Worm (Caenorhabditis elegans) whole organism, L3 larva: ENCODE measurements around the gene spp-30.

Experiments used
- R02D3.7 ChIP-seq: fragments of 150-350 bp; optimal IDR thresholded peaks from 2 replicates; lab custom pipeline; 2014; ENCODE audit warnings: missing biosample characterization, missing genetic modification characterization
- ZK546.5 ChIP-seq: sonication (generic microtip); optimal IDR thresholded peaks from 2 replicates; lab custom pipeline; 2017; ENCODE audit warnings: missing biosample characterization, missing genetic modification characterization
- aly-2 ChIP-seq: fragments of 150-350 bp; optimal IDR thresholded peaks from 2 replicates; lab custom pipeline; 2014; ENCODE audit warnings: missing biosample characterization, missing genetic modification characterization
- ama-1 ChIP-seq: fragments of 150-350 bp; optimal IDR thresholded peaks from 2 replicates; lab custom pipeline; 2018
- ceh-16 ChIP-seq: sonication (generic microtip); optimal IDR thresholded peaks from 2 replicates; lab custom pipeline; 2017; ENCODE audit warnings: missing biosample characterization, missing genetic modification characterization
- ceh-28 ChIP-seq: fragments of 150-350 bp; optimal IDR thresholded peaks from 2 replicates; lab custom pipeline; 2014; ENCODE audit warnings: missing biosample characterization, missing genetic modification reagents, missing genetic modification characterization
- ceh-82 ChIP-seq: fragments of 150-350 bp; optimal IDR thresholded peaks from 2 replicates; lab custom pipeline; 2014; ENCODE audit warnings: missing biosample characterization, missing genetic modification characterization
- ceh-9 ChIP-seq: sonication (generic microtip); optimal IDR thresholded peaks from 2 replicates; lab custom pipeline; 2018; ENCODE audit warnings: missing biosample characterization, missing genetic modification characterization
- daf-12 ChIP-seq: fragments of 150-350 bp; optimal IDR thresholded peaks from 2 replicates; lab custom pipeline; 2014; ENCODE audit warnings: missing biosample characterization, missing genetic modification reagents, missing genetic modification characterization
- egl-27 ChIP-seq: sonication (generic microtip); optimal IDR thresholded peaks from 4 replicates; lab custom pipeline; 2017; ENCODE audit warnings: missing biosample characterization, missing genetic modification reagents, missing genetic modification characterization
- egl-5 ChIP-seq: fragments of 150-350 bp; optimal IDR thresholded peaks from 2 replicates; lab custom pipeline; 2017; ENCODE audit warnings: missing biosample characterization, missing genetic modification reagents, missing genetic modification characterization, inconsistent platforms
- elt-1 ChIP-seq: fragments of 150-350 bp; optimal IDR thresholded peaks from 2 replicates; lab custom pipeline; 2014; ENCODE audit warnings: missing biosample characterization, missing genetic modification characterization
- elt-2 ChIP-seq: sonication (generic microtip); optimal IDR thresholded peaks from 2 replicates; lab custom pipeline; 2016; ENCODE audit warnings: missing genetic modification reagents, mild to moderate bottlenecking, missing genetic modification characterization, missing compliant biosample characterization
- elt-3 ChIP-seq, 3 experiments: fragments of 150-350 bp in 1 of 3; sonication (generic microtip) in 2 of 3; optimal IDR thresholded peaks; 2 replicates in 2 of 3; 4 replicates in 1 of 3; lab custom pipeline; 2014 to 2017; ENCODE audit warnings: missing biosample characterization in 3 of 3, missing genetic modification characterization in 3 of 3
- eor-1 ChIP-seq, 2 experiments: fragments of 150-350 bp; optimal IDR thresholded peaks; 2 replicates each; lab custom pipeline; 2014 to 2018; ENCODE audit warnings: missing biosample characterization in 2 of 2, missing genetic modification characterization in 2 of 2
- fkh-10 ChIP-seq: sonication (generic microtip); optimal IDR thresholded peaks from 2 replicates; lab custom pipeline; 2017; ENCODE audit warnings: missing biosample characterization, missing genetic modification reagents, missing genetic modification characterization
- fkh-2 ChIP-seq: fragments of 150-350 bp; optimal IDR thresholded peaks from 2 replicates; lab custom pipeline; 2014; ENCODE audit warnings: missing biosample characterization, missing genetic modification reagents, missing genetic modification characterization
- fos-1 ChIP-seq: fragments of 150-350 bp; optimal IDR thresholded peaks from 2 replicates; lab custom pipeline; 2014; ENCODE audit warnings: missing biosample characterization, missing genetic modification characterization
- hmg-11 ChIP-seq: sonication (generic microtip); optimal IDR thresholded peaks from 2 replicates; lab custom pipeline; 2016; ENCODE audit warnings: missing genetic modification characterization, missing compliant biosample characterization
- jun-1 ChIP-seq: fragments of 150-350 bp; optimal IDR thresholded peaks from 2 replicates; lab custom pipeline; 2014; ENCODE audit warnings: missing biosample characterization, missing genetic modification reagents, missing genetic modification characterization
- lin-15B ChIP-seq: fragments of 150-350 bp; optimal IDR thresholded peaks from 2 replicates; lab custom pipeline; 2014; ENCODE audit warnings: missing biosample characterization, missing genetic modification characterization
- lin-39 ChIP-seq: fragments of 150-350 bp; optimal IDR thresholded peaks from 2 replicates; lab custom pipeline; 2018; ENCODE audit warnings: missing biosample characterization, missing genetic modification reagents, missing genetic modification characterization
- lsy-12 ChIP-seq: sonication (generic microtip); optimal IDR thresholded peaks from 2 replicates; lab custom pipeline; 2016; ENCODE audit warnings: mild to moderate bottlenecking, missing genetic modification characterization, missing compliant biosample characterization
- mdl-1 ChIP-seq: fragments of 150-350 bp; optimal IDR thresholded peaks from 2 replicates; lab custom pipeline; 2014; ENCODE audit warnings: missing biosample characterization, missing genetic modification characterization
- mml-1 ChIP-seq: fragments of 150-350 bp; sonication (generic microtip); optimal IDR thresholded peaks from 3 replicates; lab custom pipeline; 2014; ENCODE audit warnings: missing biosample characterization, missing genetic modification characterization
- nfya-1 ChIP-seq: sonication (generic microtip); optimal IDR thresholded peaks from 2 replicates; lab custom pipeline; 2017; ENCODE audit warnings: missing genetic modification characterization, mild to moderate bottlenecking, missing compliant biosample characterization, antibody characterized with exemption, moderate library complexity; ENCODE audit not compliant: insufficient read depth
- nhr-11 ChIP-seq: fragments of 150-350 bp; optimal IDR thresholded peaks from 2 replicates; lab custom pipeline; 2014; ENCODE audit warnings: missing biosample characterization, missing genetic modification characterization
- nhr-12 ChIP-seq: fragments of 150-350 bp; optimal IDR thresholded peaks from 2 replicates; lab custom pipeline; 2014; ENCODE audit warnings: missing biosample characterization, missing genetic modification characterization
- nhr-23 ChIP-seq: fragments of 150-350 bp; optimal IDR thresholded peaks from 2 replicates; lab custom pipeline; 2014; ENCODE audit warnings: missing biosample characterization, missing genetic modification reagents, missing genetic modification characterization
- nhr-237 ChIP-seq: fragments of 150-350 bp; optimal IDR thresholded peaks from 2 replicates; lab custom pipeline; 2014; ENCODE audit warnings: missing biosample characterization, missing genetic modification characterization
- nhr-25 ChIP-seq: sonication (generic microtip); optimal IDR thresholded peaks from 2 replicates; lab custom pipeline; 2017; ENCODE audit warnings: missing biosample characterization, missing genetic modification characterization
- nhr-28 ChIP-seq: fragments of 150-350 bp; optimal IDR thresholded peaks from 2 replicates; lab custom pipeline; 2014; ENCODE audit warnings: missing biosample characterization, missing genetic modification characterization
- nhr-43 ChIP-seq: sonication (generic microtip); optimal IDR thresholded peaks from 2 replicates; lab custom pipeline; 2016; ENCODE audit warnings: mild to moderate bottlenecking, missing genetic modification characterization, missing compliant biosample characterization; ENCODE audit not compliant: poor library complexity, severe bottlenecking
- nhr-67 ChIP-seq: fragments of 150-350 bp; optimal IDR thresholded peaks from 2 replicates; lab custom pipeline; 2014; ENCODE audit warnings: missing biosample characterization, missing genetic modification characterization
- nhr-76 ChIP-seq: fragments of 150-350 bp; sonication (generic microtip); optimal IDR thresholded peaks from 5 replicates; lab custom pipeline; 2014; ENCODE audit warnings: missing biosample characterization, missing genetic modification characterization
- nhr-77 ChIP-seq: fragments of 150-350 bp; optimal IDR thresholded peaks from 2 replicates; lab custom pipeline; 2014; ENCODE audit warnings: missing biosample characterization, missing genetic modification characterization
- pha-4 ChIP-seq: fragments of 150-350 bp; optimal IDR thresholded peaks from 2 replicates; lab custom pipeline; 2014; ENCODE audit warnings: missing biosample characterization, missing genetic modification reagents, missing genetic modification characterization
- pqm-1 ChIP-seq: fragments of 150-350 bp; optimal IDR thresholded peaks from 2 replicates; lab custom pipeline; 2017; ENCODE audit warnings: missing biosample characterization, missing genetic modification characterization, inconsistent platforms
- sea-2 ChIP-seq: fragments of 150-350 bp; sonication (generic microtip); optimal IDR thresholded peaks from 4 replicates; lab custom pipeline; 2014; ENCODE audit warnings: missing biosample characterization, missing genetic modification reagents, missing genetic modification characterization
- skn-1 ChIP-seq: fragments of 150-350 bp; optimal IDR thresholded peaks from 2 replicates; lab custom pipeline; 2014; ENCODE audit warnings: missing biosample characterization, missing genetic modification characterization
- snpc-4 ChIP-seq: fragments of 150-350 bp; optimal IDR thresholded peaks from 2 replicates; lab custom pipeline; 2014; ENCODE audit warnings: missing biosample characterization, missing genetic modification characterization
- tbx-2 ChIP-seq: sonication (generic microtip); optimal IDR thresholded peaks from 2 replicates; lab custom pipeline; 2016; ENCODE audit warnings: mild to moderate bottlenecking, missing genetic modification characterization, missing compliant biosample characterization
- unc-39 ChIP-seq: sonication (generic microtip); optimal IDR thresholded peaks from 4 replicates; lab custom pipeline; 2017; ENCODE audit warnings: missing biosample characterization, missing genetic modification characterization
- unc-62 ChIP-seq: fragments of 150-350 bp; sonication (generic microtip); optimal IDR thresholded peaks from 4 replicates; lab custom pipeline; 2014; ENCODE audit warnings: missing biosample characterization, missing genetic modification reagents, missing genetic modification characterization
- zag-1 ChIP-seq: fragments of 150-350 bp; optimal IDR thresholded peaks from 2 replicates; lab custom pipeline; 2014; ENCODE audit warnings: missing biosample characterization, missing genetic modification characterization
- ztf-11 ChIP-seq: fragments of 150-350 bp; optimal IDR thresholded peaks from 2 replicates; lab custom pipeline; 2014; ENCODE audit warnings: missing biosample characterization, missing genetic modification characterization
- ztf-4 ChIP-seq: fragments of 150-350 bp; optimal IDR thresholded peaks from 2 replicates; lab custom pipeline; 2014; ENCODE audit warnings: missing biosample characterization, missing genetic modification characterization

Gene spp-30

DNA sequence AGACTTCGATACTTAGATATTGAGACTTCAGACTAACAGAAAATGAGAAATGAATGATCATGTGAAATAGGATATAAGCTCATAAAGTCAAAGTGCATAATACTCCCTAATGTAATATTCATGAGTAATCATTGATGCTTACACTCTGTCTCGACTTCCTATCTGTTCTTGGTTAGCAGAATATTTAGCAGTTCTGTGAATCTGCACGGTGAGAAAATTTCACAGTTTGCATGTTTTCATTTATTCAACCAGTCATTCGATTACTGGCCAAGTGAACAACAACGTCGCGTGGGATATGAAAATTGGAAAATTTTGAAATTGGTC is 21.0 kb downstream of the spp-30 start:
- TF ChIP-seq ceh-9 (tag; lab: Kevin White, UChicago) (no peak), snpc-4 (tag; lab: Kevin White, UChicago) (no peak), aly-2 (tag; lab: Kevin White, UChicago) (no peak)

- TF ChIP-seq elt-1 (tag; lab: Kevin White, UChicago) (peak; percentile 38), nhr-23 (tag; lab: Kevin White, UChicago) (peak; percentile 4), ztf-4 (tag; lab: Kevin White, UChicago) (no peak), nhr-25 (tag; lab: Kevin White, UChicago) (peak; percentile 38)
Measured at ce11 chrX:11606815-11607499, 21.5 kb downstream of the spp-30 start.

DNA sequence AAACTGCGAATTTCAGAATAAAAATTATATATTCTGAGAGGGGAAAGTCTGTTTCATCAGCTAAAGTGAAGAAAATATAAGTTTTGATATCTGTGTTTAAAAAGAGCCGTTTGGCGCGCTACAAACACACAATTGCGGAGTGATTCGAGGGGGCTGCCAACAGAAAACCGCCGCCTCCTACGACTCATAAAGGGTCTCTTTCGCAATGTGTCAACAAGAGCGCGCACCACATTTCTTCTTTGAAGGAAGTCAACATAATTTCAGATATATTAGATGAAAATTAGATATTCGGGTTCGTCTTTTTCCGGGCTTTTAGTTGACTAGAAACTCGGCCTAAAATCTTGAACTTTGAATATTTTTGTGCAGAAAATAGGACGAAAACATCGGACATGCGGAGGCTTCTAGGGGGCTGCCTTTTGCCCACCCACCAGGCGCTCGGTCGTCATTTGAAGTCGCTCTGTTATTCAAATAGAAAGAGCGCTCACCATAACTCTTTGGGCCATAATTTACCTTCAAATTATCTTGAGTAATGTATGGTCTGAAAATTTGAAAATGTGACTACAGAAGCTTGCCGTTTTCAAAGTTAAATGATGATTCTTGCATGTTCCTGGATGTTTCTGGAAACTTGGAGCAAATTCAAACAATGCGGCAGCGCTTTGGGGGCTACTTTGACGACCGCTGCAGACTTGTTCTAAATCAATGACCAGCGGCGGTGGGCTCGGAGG is 22.6 kb downstream of the spp-30 start:
- TF ChIP-seq ZK546.5 (peak; percentile 41), nhr-237 (tag; lab: Kevin White, UChicago) (no peak), mml-1 (tag; lab: Kevin White, UChicago) (peak; percentile 43), pqm-1 (peak; percentile 58), mdl-1 (tag; lab: Kevin White, UChicago) (peak; percentile 8), skn-1 (tag; lab: Kevin White, UChicago) (no peak), elt-1 (tag; lab: Kevin White, UChicago) (peak; percentile 74), R02D3.7 (tag; lab: Kevin White, UChicago) (peak; percentile 82), nhr-43 (tag; lab: Kevin White, UChicago) (peak; percentile 79), nhr-28 (no peak), lin-39 (tag; lab: Kevin White, UChicago) (peak; percentile 72), elt-3 (tag; optimal IDR thresholded peaks at IDR 0.05; lab: Kevin White, UChicago) (peak in 1 of 3 experiments; percentile 95), eor-1 (tag; optimal IDR thresholded peaks at IDR 0.05; lab: Kevin White, UChicago) (peak; percentile 87 to 93), hmg-11 (tag; lab: Kevin White, UChicago) (peak; percentile 72), nfya-1 (peak; percentile 66), ztf-4 (tag; lab: Kevin White, UChicago) (peak; percentile 86), nhr-25 (tag; lab: Kevin White, UChicago) (peak; percentile 72), egl-27 (tag; lab: Kevin White, UChicago) (no peak), jun-1 (peak; percentile 84), nhr-77 (tag; lab: Kevin White, UChicago) (peak; percentile 82), ceh-82 (tag; lab: Kevin White, UChicago) (peak; percentile 74), ama-1 (lab: Kevin White, UChicago) (no peak), tbx-2 (tag; lab: Kevin White, UChicago) (peak; percentile 93), nhr-11 (tag; lab: Kevin White, UChicago) (peak; percentile 93), daf-12 (tag; lab: Kevin White, UChicago) (peak; percentile 59), unc-39 (no peak), sea-2 (GFP tag; lab: Kevin White, UChicago) (peak; percentile 99), zag-1 (peak; percentile 76), ceh-16 (tag; lab: Kevin White, UChicago) (no peak), egl-5 (tag; lab: Kevin White, UChicago) (peak; percentile 45), elt-2 (tag; lab: Kevin White, UChicago) (peak; percentile 90), ztf-11 (tag; lab: Kevin White, UChicago) (peak; percentile 10), ceh-28 (tag; lab: Kevin White, UChicago) (peak; percentile 78), unc-62 (GFP tag; lab: Kevin White, UChicago) (no peak), aly-2 (tag; lab: Kevin White, UChicago) (peak; percentile 34), ceh-9 (tag; lab: Kevin White, UChicago) (peak; percentile 79), nhr-67 (tag; lab: Kevin White, UChicago) (peak; percentile 23), pha-4 (peak; percentile 63), fkh-2 (tag; lab: Kevin White, UChicago) (no peak), nhr-12 (tag; lab: Kevin White, UChicago) (peak; percentile 6), snpc-4 (tag; lab: Kevin White, UChicago) (peak; percentile 61), nhr-76 (tag; lab: Kevin White, UChicago) (peak; percentile 84), lin-15B (tag; lab: Kevin White, UChicago) (peak; percentile 32), nhr-23 (tag; lab: Kevin White, UChicago) (peak; percentile 86), lsy-12 (tag; lab: Kevin White, UChicago) (peak; percentile 96), fkh-10 (GFP tag; lab: Kevin White, UChicago) (peak; percentile 37), fos-1 (peak; percentile 81)
